Fruit fly (Drosophila melanogaster) whole organism, embryonic: Measurements from ENCODE around the gene Ccz1.

ENCODE experiments used
- Aef1 ChIP-seq: fragments of 200-800 bp; sonication (Bioruptor generic); IDR thresholded peaks from 3 replicates; pipeline ENCODE4 v1.3.6; 2022; ENCODE audit warnings: missing biosample characterization, missing genetic modification characterization
- CG10959 ChIP-seq: fragments of 200-800 bp; sonication (Bioruptor generic); IDR thresholded peaks from 2 replicates; pipeline ENCODE4 v1.3.6; 2022; ENCODE audit warnings: missing biosample characterization, missing genetic modification characterization
- CG11456 ChIP-seq: fragments of 200-800 bp; sonication (Bioruptor generic); IDR thresholded peaks from 3 replicates; pipeline ENCODE4 v1.3.6; 2022; ENCODE audit warnings: missing biosample characterization, missing genetic modification characterization
- CG12299 ChIP-seq: fragments of 200-800 bp; sonication (Bioruptor generic); optimal IDR thresholded peaks from 2 replicates; lab custom pipeline; 2018; ENCODE audit warnings: missing biosample characterization, mild to moderate bottlenecking, missing genetic modification characterization
- CG13624 ChIP-seq: fragments of 200-800 bp; sonication (Bioruptor generic); optimal IDR thresholded peaks from 2 replicates; lab custom pipeline; 2016; ENCODE audit warnings: missing biosample characterization, missing genetic modification characterization
- CG13894 ChIP-seq: fragments of 200-800 bp; sonication (Bioruptor generic); optimal IDR thresholded peaks from 3 replicates; lab custom pipeline; 2018; ENCODE audit warnings: missing biosample characterization, mild to moderate bottlenecking, missing genetic modification characterization, moderate library complexity
- CG14860 ChIP-seq: fragments of 200-800 bp; sonication (Bioruptor generic); IDR thresholded peaks from 3 replicates; pipeline ENCODE4 v1.3.6; 2022; ENCODE audit warnings: missing biosample characterization, missing genetic modification characterization; ENCODE audit not compliant: partially characterized antibody
- CG15514 ChIP-seq: fragments of 200-800 bp; sonication (Bioruptor generic); optimal IDR thresholded peaks from 3 replicates; lab custom pipeline; 2017; ENCODE audit warnings: missing biosample characterization, missing genetic modification characterization, mild to moderate bottlenecking, moderate library complexity, missing genetic modification reagents
- CG1603 ChIP-seq: fragments of 200-800 bp; sonication (Bioruptor generic); optimal IDR thresholded peaks from 2 replicates; lab custom pipeline; 2019; ENCODE audit warnings: missing biosample characterization, mild to moderate bottlenecking, missing genetic modification characterization, moderate library complexity
- CG1647 ChIP-seq: fragments of 200-800 bp; sonication (Bioruptor generic); optimal IDR thresholded peaks from 3 replicates; lab custom pipeline; 2016; ENCODE audit warnings: missing biosample characterization, missing genetic modification characterization
- CG16779 ChIP-seq: fragments of 200-800 bp; sonication (Bioruptor generic); IDR thresholded peaks from 2 replicates; pipeline ENCODE4 v1.3.6; 2022; ENCODE audit warnings: missing biosample characterization, missing genetic modification characterization
- CG17568 ChIP-seq: fragments of 200-800 bp; sonication (Bioruptor generic); optimal IDR thresholded peaks from 2 replicates; lab custom pipeline; 2018; ENCODE audit warnings: missing biosample characterization, mild to moderate bottlenecking, missing genetic modification characterization, moderate library complexity
- CG2129 ChIP-seq: fragments of 200-800 bp; sonication (Bioruptor generic); IDR thresholded peaks from 2 replicates; pipeline ENCODE4 v1.3.6; 2022; ENCODE audit warnings: missing biosample characterization, missing genetic modification characterization; ENCODE audit not compliant: partially characterized antibody
- CG2712 ChIP-seq: fragments of 200-800 bp; optimal IDR thresholded peaks from 3 replicates; lab custom pipeline; 2019; ENCODE audit warnings: missing biosample characterization, mild to moderate bottlenecking, missing genetic modification characterization, moderate library complexity
- CG3995 ChIP-seq: fragments of 200-800 bp; sonication (Bioruptor generic); optimal IDR thresholded peaks from 3 replicates; lab custom pipeline; 2016; ENCODE audit warnings: missing biosample characterization, missing genetic modification characterization
- CG4360 ChIP-seq: fragments of 200-800 bp; sonication (Bioruptor generic); IDR thresholded peaks from 2 replicates; pipeline ENCODE4 v1.3.6; 2022; ENCODE audit warnings: missing biosample characterization, missing genetic modification characterization
- CG4617 ChIP-seq: fragments of 200-800 bp; sonication (Bioruptor generic); optimal IDR thresholded peaks from 3 replicates; lab custom pipeline; 2016; ENCODE audit warnings: missing biosample characterization, missing genetic modification characterization, borderline replicate concordance
- D19B ChIP-seq: fragments of 200-800 bp; sonication (Bioruptor generic); optimal IDR thresholded peaks from 2 replicates; lab custom pipeline; 2017; ENCODE audit warnings: missing biosample characterization, mild to moderate bottlenecking, missing genetic modification characterization
- Dref ChIP-seq: fragments of 200-800 bp; sonication (Bioruptor generic); IDR thresholded peaks from 2 replicates; pipeline ENCODE4 v1.3.6; 2022; ENCODE audit warnings: missing biosample characterization, missing genetic modification characterization
- E2f2 ChIP-seq: fragments of 200-800 bp; sonication (Bioruptor generic); IDR thresholded peaks from 2 replicates; pipeline ENCODE4 v1.3.6; 2022; ENCODE audit warnings: missing biosample characterization, missing genetic modification characterization
- Gsc ChIP-seq: fragments of 200-800 bp; sonication (Bioruptor generic); IDR thresholded peaks from 2 replicates; pipeline ENCODE4 v1.3.6; 2022; ENCODE audit warnings: missing biosample characterization, missing genetic modification characterization
- HLH3B ChIP-seq: fragments of 200-800 bp; sonication (Bioruptor generic); IDR thresholded peaks from 2 replicates; pipeline ENCODE4 v1.3.6; 2022; ENCODE audit warnings: missing biosample characterization, missing genetic modification characterization
- Hmx ChIP-seq: fragments of 200-800 bp; sonication (Bioruptor generic); optimal IDR thresholded peaks from 2 replicates; lab custom pipeline; 2016; ENCODE audit warnings: missing biosample characterization, missing genetic modification characterization
- MBD-R2 ChIP-seq: fragments of 200-800 bp; sonication (Bioruptor generic); IDR thresholded peaks from 2 replicates; pipeline ENCODE4 v1.3.6; 2022; ENCODE audit warnings: missing biosample characterization, missing genetic modification characterization
- MESR4 ChIP-seq: fragments of 200-800 bp; sonication (Bioruptor generic); optimal IDR thresholded peaks from 2 replicates; lab custom pipeline; 2018; ENCODE audit warnings: missing biosample characterization, mild to moderate bottlenecking, missing genetic modification characterization, moderate library complexity
- Max ChIP-seq: fragments of 200-800 bp; sonication (Bioruptor generic); optimal IDR thresholded peaks from 2 replicates; lab custom pipeline; 2016; ENCODE audit warnings: missing biosample characterization, mild to moderate bottlenecking, missing genetic modification characterization
- Myb ChIP-seq: fragments of 200-800 bp; sonication (Bioruptor generic); optimal IDR thresholded peaks from 2 replicates; lab custom pipeline; 2016; ENCODE audit warnings: missing biosample characterization, missing genetic modification characterization
- Oli ChIP-seq: fragments of 200-800 bp; sonication (Bioruptor generic); optimal IDR thresholded peaks from 2 replicates; lab custom pipeline; 2018; ENCODE audit warnings: missing biosample characterization, mild to moderate bottlenecking, missing genetic modification characterization, moderate library complexity
- Scr ChIP-seq: fragments of 200-800 bp; sonication (Bioruptor generic); IDR thresholded peaks from 2 replicates; pipeline ENCODE4 v1.3.6; 2022; ENCODE audit warnings: missing biosample characterization, missing genetic modification characterization; ENCODE audit not compliant: partially characterized antibody
- Sin3A ChIP-seq: fragments of >200 bp; optimal IDR thresholded peaks from 2 replicates; lab custom pipeline; 2018
- Xbp1 ChIP-seq: fragments of 200-800 bp; sonication (Bioruptor generic); optimal IDR thresholded peaks from 3 replicates; lab custom pipeline; 2016; ENCODE audit warnings: missing biosample characterization, mild to moderate bottlenecking, missing genetic modification characterization
- YL-1 ChIP-seq: fragments of 200-800 bp; sonication (Bioruptor generic); optimal IDR thresholded peaks from 3 replicates; lab custom pipeline; 2017; ENCODE audit warnings: missing biosample characterization, mild to moderate bottlenecking, missing genetic modification characterization
- amos ChIP-seq: fragments of 200-800 bp; sonication (Bioruptor generic); IDR thresholded peaks from 2 replicates; pipeline ENCODE4 v1.3.6; 2022; ENCODE audit warnings: missing biosample characterization, missing genetic modification characterization; ENCODE audit not compliant: partially characterized antibody
- ato ChIP-seq: fragments of 200-800 bp; sonication (Bioruptor generic); IDR thresholded peaks from 2 replicates; pipeline ENCODE4 v1.3.6; 2022; ENCODE audit warnings: missing biosample characterization, missing genetic modification characterization; ENCODE audit not compliant: partially characterized antibody
- cas ChIP-seq: fragments of 200-800 bp; sonication (Bioruptor generic); IDR thresholded peaks from 2 replicates; pipeline ENCODE4 v1.3.6; 2022; ENCODE audit warnings: missing biosample characterization, missing genetic modification characterization
- ci ChIP-seq: fragments of 200-800 bp; sonication (Bioruptor generic); IDR thresholded peaks from 3 replicates; pipeline ENCODE4 v1.3.6; 2022; ENCODE audit warnings: missing biosample characterization, missing genetic modification characterization
- cwo ChIP-seq: fragments of 200-800 bp; sonication (Bioruptor generic); optimal IDR thresholded peaks from 3 replicates; lab custom pipeline; 2017; ENCODE audit warnings: missing biosample characterization, missing genetic modification characterization, mild to moderate bottlenecking, moderate library complexity, missing genetic modification reagents
- disco-r ChIP-seq: fragments of 200-800 bp; sonication (Bioruptor generic); optimal IDR thresholded peaks from 2 replicates; lab custom pipeline; 2016; ENCODE audit warnings: missing biosample characterization, missing genetic modification characterization
- dm ChIP-seq: fragments of 200-800 bp; sonication (Bioruptor generic); optimal IDR thresholded peaks from 3 replicates; lab custom pipeline; 2016; ENCODE audit warnings: missing biosample characterization, missing genetic modification characterization
- eve ChIP-seq, 2 experiments: fragments of >200 bp; optimal IDR thresholded peaks; 2 replicates each; lab custom pipeline; 2017; ENCODE audit warnings: missing biosample characterization in 2 of 2, missing genetic modification characterization in 2 of 2
- gt ChIP-seq: fragments of 200-800 bp; sonication (Bioruptor generic); IDR thresholded peaks from 2 replicates; pipeline ENCODE4 v1.3.6; 2022; ENCODE audit warnings: missing biosample characterization, missing genetic modification characterization
- her ChIP-seq: fragments of 200-800 bp; sonication (Bioruptor generic); optimal IDR thresholded peaks from 2 replicates; lab custom pipeline; 2016; ENCODE audit warnings: missing biosample characterization, missing genetic modification characterization
- inv ChIP-seq: fragments of 200-800 bp; sonication (Bioruptor generic); IDR thresholded peaks from 2 replicates; pipeline ENCODE4 v1.3.6; 2022; ENCODE audit warnings: missing biosample characterization, missing genetic modification characterization; ENCODE audit not compliant: partially characterized antibody
- kni ChIP-seq: fragments of 200-800 bp; sonication (Bioruptor generic); optimal IDR thresholded peaks from 3 replicates; lab custom pipeline; 2017; ENCODE audit warnings: mild to moderate bottlenecking, missing biosample characterization, missing genetic modification reagents, missing genetic modification characterization
- lmd ChIP-seq: fragments of 200-800 bp; sonication (Bioruptor generic); IDR thresholded peaks from 2 replicates; pipeline ENCODE4 v1.3.6; 2022; ENCODE audit warnings: missing biosample characterization, missing genetic modification characterization
- maf-S ChIP-seq: fragments of 200-800 bp; sonication (Bioruptor generic); optimal IDR thresholded peaks from 2 replicates; lab custom pipeline; 2016; ENCODE audit warnings: missing biosample characterization, missing genetic modification characterization
- onecut ChIP-seq: fragments of 200-800 bp; sonication (Bioruptor generic); IDR thresholded peaks from 2 replicates; pipeline ENCODE4 v1.3.6; 2022; ENCODE audit warnings: missing biosample characterization, missing genetic modification characterization
- phol ChIP-seq: fragments of 200-800 bp; sonication (Bioruptor generic); optimal IDR thresholded peaks from 3 replicates; lab custom pipeline; 2018; ENCODE audit warnings: missing biosample characterization, mild to moderate bottlenecking, missing genetic modification characterization, moderate library complexity
- pita ChIP-seq: fragments of 200-800 bp; sonication (Bioruptor generic); optimal IDR thresholded peaks from 2 replicates; lab custom pipeline; 2017; ENCODE audit warnings: missing biosample characterization, mild to moderate bottlenecking, missing genetic modification characterization
- usp ChIP-seq: fragments of >200 bp; optimal IDR thresholded peaks from 2 replicates; lab custom pipeline; 2017; ENCODE audit warnings: missing biosample characterization, missing genetic modification characterization

The Ccz1 gene

DNA sequence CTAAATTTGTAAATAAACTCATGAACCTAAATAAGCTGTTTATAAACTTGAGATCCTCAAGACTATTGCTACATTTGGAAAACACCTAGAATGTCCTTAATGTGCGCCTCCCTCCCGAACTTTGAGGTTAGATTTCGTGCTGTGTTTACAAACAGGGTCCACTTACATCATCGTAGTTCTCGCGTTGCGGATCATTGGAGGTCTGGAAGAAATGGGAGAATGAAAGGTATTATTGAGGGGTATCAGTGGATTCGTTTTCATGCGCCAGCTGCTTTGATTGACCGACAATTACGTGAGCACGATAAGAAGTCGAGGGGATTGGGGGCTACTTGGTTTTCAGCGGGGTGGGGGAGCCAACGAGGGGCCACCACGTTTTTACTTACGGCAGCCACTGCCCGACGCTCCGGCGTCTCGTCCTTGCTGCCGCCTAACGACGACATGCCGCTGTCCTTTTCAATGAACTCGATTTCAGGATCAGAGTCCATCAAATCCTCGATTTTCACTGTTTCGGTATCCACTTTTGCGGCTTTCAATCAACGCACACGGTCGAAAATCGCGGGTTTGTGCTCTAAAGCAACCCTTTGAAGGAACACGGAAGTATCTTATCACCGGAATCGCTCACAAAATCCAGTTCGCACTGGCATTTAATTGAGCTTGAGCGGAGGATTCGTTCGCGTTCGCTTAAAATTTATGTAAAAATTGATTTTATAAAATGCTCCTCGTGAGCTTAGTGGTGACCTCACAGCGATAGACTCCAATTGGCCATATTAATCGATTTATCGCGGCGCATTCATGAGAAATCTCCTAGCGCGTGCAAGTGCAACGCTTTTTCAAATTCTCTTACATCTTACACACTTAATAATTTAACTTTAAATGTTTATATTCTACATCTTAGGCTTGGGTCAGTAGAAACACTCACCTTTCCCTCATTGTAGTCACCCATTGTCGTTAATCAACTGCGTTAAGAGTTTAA is 10.2 kb upstream of the Ccz1 start (continued):
- TF ChIP-seq CG15514 (GFP tag; lab: Kevin White, UChicago) (peak; percentile 52), kni (GFP tag; lab: Kevin White, UChicago) (no peak), Oli (no peak), CG4617 (GFP tag; lab: Kevin White, UChicago) (peak; percentile 69), maf-S (GFP tag; lab: Kevin White, UChicago) (no peak), inv (peak; percentile 45; the same call in 1 of the 2 replicates), D19B (GFP tag; lab: Kevin White, UChicago) (peak; percentile 76), Myb (GFP tag; lab: Kevin White, UChicago) (peak; percentile 99), Dref (peak; percentile 96), phol (tag; lab: Kevin White, UChicago) (peak; percentile 20), dm (peak; percentile 41), MBD-R2 (GFP tag; lab: Robert Waterston, UW) (peak; percentile 31; the same call in 1 of the 2 replicates), Scr (GFP tag; lab: Robert Waterston, UW) (peak; percentile 55), CG13894 (tag; lab: Kevin White, UChicago) (no peak), CG2129 (0 out of 2 replicates have a peak, but pooled peaks have one; percentile 27), Sin3A (lab: Kevin White, UChicago) (peak; percentile 35), YL-1 (GFP tag; lab: Kevin White, UChicago) (peak; percentile 31), CG13624 (GFP tag; lab: Kevin White, UChicago) (no peak), eve (GFP tag; optimal IDR thresholded peaks at IDR 0.05; lab: Kevin White, UChicago) (no peak), CG2712 (tag; lab: Kevin White, UChicago) (peak; percentile 40), CG17568 (GFP tag; lab: Kevin White, UChicago) (peak; percentile 8), CG3995 (GFP tag; lab: Kevin White, UChicago) (peak; percentile 26), ato (GFP tag; lab: Robert Waterston, UW) (no peak), gt (no peak), Xbp1 (GFP tag; lab: Kevin White, UChicago) (no peak), Gsc (GFP tag; lab: Robert Waterston, UW) (no peak), her (GFP tag; lab: Kevin White, UChicago) (peak; percentile 99), CG14860 (peak; percentile 35; the same call in 1 of the 3 replicates), MESR4 (peak; percentile 79), Max (GFP tag; lab: Kevin White, UChicago) (peak; percentile 14), CG11456 (no peak), CG4360 (GFP tag; lab: Robert Waterston, UW) (no peak), CG12299 (tag; lab: Kevin White, UChicago) (no peak), amos (peak; percentile 61; the same call in 1 of the 2 replicates), onecut (GFP tag; lab: Robert Waterston, UW) (peak; percentile 79), CG1603 (peak; percentile 55)

DNA sequence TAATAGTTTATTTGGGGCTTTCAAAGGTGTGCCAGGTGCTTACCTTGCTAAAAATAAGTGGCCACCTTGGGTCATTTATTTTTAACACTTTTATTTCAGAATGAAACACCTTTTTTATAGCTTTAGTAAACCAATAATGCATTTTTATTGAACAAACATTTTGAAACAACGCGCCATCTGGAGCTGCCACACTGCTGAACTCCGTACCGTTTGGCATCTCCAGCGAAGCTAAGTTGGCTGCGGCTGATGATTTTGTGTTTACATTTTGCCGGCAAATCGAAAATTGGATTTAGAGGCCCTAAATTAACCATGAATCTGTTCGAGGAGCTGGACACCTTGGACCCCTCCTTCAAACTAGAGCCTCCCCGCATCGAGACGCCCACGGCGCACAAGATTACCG is 6.2 kb upstream of the Ccz1 start, which contains the start of gene ida:
ida (plus strand) TSS at position 234 of the 400 bp plus-strand sequence.
- TF ChIP-seq CG14860 (no peak), usp (GFP tag; lab: Kevin White, UChicago) (no peak), ci (no peak), E2f2 (GFP tag; lab: Robert Waterston, UW) (peak; percentile 99), lmd (GFP tag; lab: Robert Waterston, UW) (no peak), Hmx (GFP tag; lab: Kevin White, UChicago) (no peak), cwo (GFP tag; lab: Kevin White, UChicago) (no peak), CG11456 (no peak), CG10959 (GFP tag; lab: Robert Waterston, UW) (no peak), pita (GFP tag; lab: Kevin White, UChicago) (no peak), CG16779 (no peak), CG1647 (GFP tag; lab: Kevin White, UChicago) (no peak), cas (GFP tag; lab: Robert Waterston, UW) (no peak), HLH3B (GFP tag; lab: Robert Waterston, UW) (no peak), Aef1 (GFP tag; lab: Robert Waterston, UW) (no peak), disco-r (GFP tag; lab: Kevin White, UChicago) (no peak)
